Fruit fly (Drosophila melanogaster): ENCODE data around the gene Non2.
A peak's percentile ranks its signal among the peaks of the same experiment; 100 is the strongest.

Gene Non2

dm6 chr3L:2765013-2765738 is 1.6 kb upstream of the Non2 start (continued):
- TF ChIP-seq Neu2 (GFP tag; optimal IDR thresholded peaks at IDR 0.05; ENCODE audit: borderline replicate concordance) (no peak), tap (tag; optimal IDR thresholded peaks at IDR 0.05) (no peak), Dfd (GFP tag; optimal IDR thresholded peaks at IDR 0.05) (no peak), CkIIα-i1 (GFP tag; IDR thresholded peaks at IDR 0.05) (no peak), CG3281 (GFP tag; optimal IDR thresholded peaks at IDR 0.05) (no peak), CG4730 (GFP tag; IDR thresholded peaks at IDR 0.05) (no peak), chn (GFP tag; optimal IDR thresholded peaks at IDR 0.05) (no peak), CG11504 (tag; optimal IDR thresholded peaks at IDR 0.05) (peak; percentile 30), Lhr (GFP tag; optimal IDR thresholded peaks at IDR 0.05) (no peak), GATAe (GFP tag; conservative IDR thresholded peaks at IDR 0.05) (no peak), CG15601 (tag; optimal IDR thresholded peaks at IDR 0.05) (no peak), CG30020 (tag; optimal IDR thresholded peaks at IDR 0.05) (no peak), disco-r (GFP tag; optimal IDR thresholded peaks at IDR 0.05) (no peak), cato (GFP tag; optimal IDR thresholded peaks at IDR 0.05; ENCODE audit: borderline replicate concordance) (no peak), Rx (GFP tag; IDR thresholded peaks at IDR 0.05) (no peak), CG10366 (GFP tag; IDR thresholded peaks at IDR 0.05) (no peak; the same call in 1 of the 2 replicates), eve (GFP tag; optimal IDR thresholded peaks at IDR 0.05) (no peak), pita (GFP tag; optimal IDR thresholded peaks at IDR 0.05) (no peak), CG11696 (GFP tag; IDR thresholded peaks at IDR 0.05) (no peak), lilli (GFP tag; optimal IDR thresholded peaks at IDR 0.05) (no peak), Side (GFP tag; optimal IDR thresholded peaks at IDR 0.05) (no peak), CG15011 (GFP tag; optimal IDR thresholded peaks at IDR 0.05) (no peak), Lim3 (GFP tag; IDR thresholded peaks at IDR 0.05) (no peak), p53 (GFP tag; optimal IDR thresholded peaks at IDR 0.05) (no peak), insv (GFP tag; optimal IDR thresholded peaks at IDR 0.05) (no peak), CG6654 (GFP tag; optimal IDR thresholded peaks at IDR 0.05) (no peak), H15 (GFP tag; IDR thresholded peaks at IDR 0.05) (no peak), gsb (GFP tag; IDR thresholded peaks at IDR 0.05) (no peak), CG13296 (GFP tag; optimal IDR thresholded peaks at IDR 0.05) (no peak), CG1602 (GFP tag; optimal IDR thresholded peaks at IDR 0.05) (no peak), bbx (GFP tag; IDR thresholded peaks at IDR 0.05; ENCODE audit: partially characterized antibody) (no peak), CG16779 (GFP tag; IDR thresholded peaks at IDR 0.05) (no peak), CG11085 (GFP tag; IDR thresholded peaks at IDR 0.05) (no peak), CG1832 (GFP tag; optimal IDR thresholded peaks at IDR 0.05) (no peak), CG8478 (optimal IDR thresholded peaks at IDR 0.05) (no peak), Hmx (GFP tag; optimal IDR thresholded peaks at IDR 0.05) (no peak), sima (GFP tag; optimal IDR thresholded peaks at IDR 0.05) (no peak), Fer2 (tag; optimal IDR thresholded peaks at IDR 0.05) (no peak), CG2199 (GFP tag; IDR thresholded peaks at IDR 0.05) (no peak; the same call in 2 of the 3 replicates), her (GFP tag; optimal IDR thresholded peaks at IDR 0.05) (no peak), Usf (GFP tag; optimal IDR thresholded peaks at IDR 0.05) (no peak), jigr1 (GFP tag; IDR thresholded peaks at IDR 0.05) (no peak), tll (GFP tag; optimal IDR thresholded peaks at IDR 0.05) (no peak), CG2889 (GFP tag; IDR thresholded peaks at IDR 0.05) (no peak), CG7556 (GFP tag; optimal IDR thresholded peaks at IDR 0.05) (no peak), MESR4 (GFP tag; optimal IDR thresholded peaks at IDR 0.05) (no peak), Hey (tag; optimal IDR thresholded peaks at IDR 0.05) (no peak), MBD-R2 (GFP tag; IDR thresholded peaks at IDR 0.05) (no peak), CG14667 (GFP tag; IDR thresholded peaks at IDR 0.05) (no peak), dm (GFP tag; optimal IDR thresholded peaks at IDR 0.05) (no peak), CG2678 (tag; optimal IDR thresholded peaks at IDR 0.05) (peak; percentile 4)

Measured in whole organism, embryonic.